Worm (Caenorhabditis elegans) whole organism, L3 larva: ENCODE data around the gene twk-28.

Experiments used
- R02D3.7 ChIP-seq: fragments of 150-350 bp; optimal IDR thresholded peaks from 2 replicates; lab custom pipeline; 2014; ENCODE audit warnings: missing biosample characterization, missing genetic modification characterization
- ZK546.5 ChIP-seq: sonication (generic microtip); optimal IDR thresholded peaks from 2 replicates; lab custom pipeline; 2017; ENCODE audit warnings: missing biosample characterization, missing genetic modification characterization
- aly-2 ChIP-seq: fragments of 150-350 bp; optimal IDR thresholded peaks from 2 replicates; lab custom pipeline; 2014; ENCODE audit warnings: missing biosample characterization, missing genetic modification characterization
- ama-1 ChIP-seq: fragments of 150-350 bp; optimal IDR thresholded peaks from 2 replicates; lab custom pipeline; 2018
- ceh-16 ChIP-seq: sonication (generic microtip); optimal IDR thresholded peaks from 2 replicates; lab custom pipeline; 2017; ENCODE audit warnings: missing biosample characterization, missing genetic modification characterization
- ceh-28 ChIP-seq: fragments of 150-350 bp; optimal IDR thresholded peaks from 2 replicates; lab custom pipeline; 2014; ENCODE audit warnings: missing biosample characterization, missing genetic modification reagents, missing genetic modification characterization
- ceh-9 ChIP-seq: sonication (generic microtip); optimal IDR thresholded peaks from 2 replicates; lab custom pipeline; 2018; ENCODE audit warnings: missing biosample characterization, missing genetic modification characterization
- egl-5 ChIP-seq: fragments of 150-350 bp; optimal IDR thresholded peaks from 2 replicates; lab custom pipeline; 2017; ENCODE audit warnings: missing biosample characterization, missing genetic modification reagents, missing genetic modification characterization, inconsistent platforms
- elt-1 ChIP-seq: fragments of 150-350 bp; optimal IDR thresholded peaks from 2 replicates; lab custom pipeline; 2014; ENCODE audit warnings: missing biosample characterization, missing genetic modification characterization
- elt-2 ChIP-seq: sonication (generic microtip); optimal IDR thresholded peaks from 2 replicates; lab custom pipeline; 2016; ENCODE audit warnings: missing genetic modification reagents, mild to moderate bottlenecking, missing genetic modification characterization, missing compliant biosample characterization
- elt-3 ChIP-seq, 3 experiments: fragments of 150-350 bp in 1 of 3; sonication (generic microtip) in 2 of 3; optimal IDR thresholded peaks; 2 replicates in 2 of 3; 4 replicates in 1 of 3; lab custom pipeline; 2014 to 2017; ENCODE audit warnings: missing biosample characterization in 3 of 3, missing genetic modification characterization in 3 of 3
- fkh-10 ChIP-seq: sonication (generic microtip); optimal IDR thresholded peaks from 2 replicates; lab custom pipeline; 2017; ENCODE audit warnings: missing biosample characterization, missing genetic modification reagents, missing genetic modification characterization
- fos-1 ChIP-seq: fragments of 150-350 bp; optimal IDR thresholded peaks from 2 replicates; lab custom pipeline; 2014; ENCODE audit warnings: missing biosample characterization, missing genetic modification characterization
- jun-1 ChIP-seq: fragments of 150-350 bp; optimal IDR thresholded peaks from 2 replicates; lab custom pipeline; 2014; ENCODE audit warnings: missing biosample characterization, missing genetic modification reagents, missing genetic modification characterization
- lsy-12 ChIP-seq: sonication (generic microtip); optimal IDR thresholded peaks from 2 replicates; lab custom pipeline; 2016; ENCODE audit warnings: mild to moderate bottlenecking, missing genetic modification characterization, missing compliant biosample characterization
- nfya-1 ChIP-seq: sonication (generic microtip); optimal IDR thresholded peaks from 2 replicates; lab custom pipeline; 2017; ENCODE audit warnings: missing genetic modification characterization, mild to moderate bottlenecking, missing compliant biosample characterization, antibody characterized with exemption, moderate library complexity; ENCODE audit not compliant: insufficient read depth
- nhr-11 ChIP-seq: fragments of 150-350 bp; optimal IDR thresholded peaks from 2 replicates; lab custom pipeline; 2014; ENCODE audit warnings: missing biosample characterization, missing genetic modification characterization
- nhr-12 ChIP-seq: fragments of 150-350 bp; optimal IDR thresholded peaks from 2 replicates; lab custom pipeline; 2014; ENCODE audit warnings: missing biosample characterization, missing genetic modification characterization
- nhr-23 ChIP-seq: fragments of 150-350 bp; optimal IDR thresholded peaks from 2 replicates; lab custom pipeline; 2014; ENCODE audit warnings: missing biosample characterization, missing genetic modification reagents, missing genetic modification characterization
- nhr-25 ChIP-seq: sonication (generic microtip); optimal IDR thresholded peaks from 2 replicates; lab custom pipeline; 2017; ENCODE audit warnings: missing biosample characterization, missing genetic modification characterization
- nhr-43 ChIP-seq: sonication (generic microtip); optimal IDR thresholded peaks from 2 replicates; lab custom pipeline; 2016; ENCODE audit warnings: mild to moderate bottlenecking, missing genetic modification characterization, missing compliant biosample characterization; ENCODE audit not compliant: poor library complexity, severe bottlenecking
- nhr-77 ChIP-seq: fragments of 150-350 bp; optimal IDR thresholded peaks from 2 replicates; lab custom pipeline; 2014; ENCODE audit warnings: missing biosample characterization, missing genetic modification characterization
- pha-4 ChIP-seq: fragments of 150-350 bp; optimal IDR thresholded peaks from 2 replicates; lab custom pipeline; 2014; ENCODE audit warnings: missing biosample characterization, missing genetic modification reagents, missing genetic modification characterization
- pqm-1 ChIP-seq: fragments of 150-350 bp; optimal IDR thresholded peaks from 2 replicates; lab custom pipeline; 2017; ENCODE audit warnings: missing biosample characterization, missing genetic modification characterization, inconsistent platforms
- skn-1 ChIP-seq: fragments of 150-350 bp; optimal IDR thresholded peaks from 2 replicates; lab custom pipeline; 2014; ENCODE audit warnings: missing biosample characterization, missing genetic modification characterization
- snpc-4 ChIP-seq: fragments of 150-350 bp; optimal IDR thresholded peaks from 2 replicates; lab custom pipeline; 2014; ENCODE audit warnings: missing biosample characterization, missing genetic modification characterization
- tbx-2 ChIP-seq: sonication (generic microtip); optimal IDR thresholded peaks from 2 replicates; lab custom pipeline; 2016; ENCODE audit warnings: mild to moderate bottlenecking, missing genetic modification characterization, missing compliant biosample characterization
- unc-39 ChIP-seq: sonication (generic microtip); optimal IDR thresholded peaks from 4 replicates; lab custom pipeline; 2017; ENCODE audit warnings: missing biosample characterization, missing genetic modification characterization
- zag-1 ChIP-seq: fragments of 150-350 bp; optimal IDR thresholded peaks from 2 replicates; lab custom pipeline; 2014; ENCODE audit warnings: missing biosample characterization, missing genetic modification characterization
- ztf-11 ChIP-seq: fragments of 150-350 bp; optimal IDR thresholded peaks from 2 replicates; lab custom pipeline; 2014; ENCODE audit warnings: missing biosample characterization, missing genetic modification characterization

Gene twk-28

ce11 chrX:4248417-4248816 is 30.7 kb downstream of the twk-28 start:
- peak; percentile 48 for TF ChIP-seq pqm-1 (tag; lab: Kevin White, UChicago)
- TF ChIP-seq fkh-10, result no peak
- no peak for TF ChIP-seq R02D3.7 (tag; lab: Kevin White, UChicago)
- TF ChIP-seq nhr-23 (tag; lab: Kevin White, UChicago), result no peak
- TF ChIP-seq pha-4 (tag; lab: Kevin White, UChicago), result peak; percentile 90
- no peak for TF ChIP-seq tbx-2
- peak; percentile 57 for TF ChIP-seq elt-2
- TF ChIP-seq nhr-12 (tag; lab: Kevin White, UChicago), result no peak
- no peak for TF ChIP-seq unc-39 (tag; lab: Kevin White, UChicago)
- no peak for TF ChIP-seq nhr-11 (tag; lab: Kevin White, UChicago)
- no peak for TF ChIP-seq ZK546.5
- TF ChIP-seq skn-1 (tag; lab: Kevin White, UChicago), result no peak
- no peak for TF ChIP-seq elt-3 (tag; optimal IDR thresholded peaks at IDR 0.05; lab: Kevin White, UChicago)
- TF ChIP-seq lsy-12 (tag; lab: Kevin White, UChicago), result no peak
- no peak for TF ChIP-seq nhr-77

DNA sequence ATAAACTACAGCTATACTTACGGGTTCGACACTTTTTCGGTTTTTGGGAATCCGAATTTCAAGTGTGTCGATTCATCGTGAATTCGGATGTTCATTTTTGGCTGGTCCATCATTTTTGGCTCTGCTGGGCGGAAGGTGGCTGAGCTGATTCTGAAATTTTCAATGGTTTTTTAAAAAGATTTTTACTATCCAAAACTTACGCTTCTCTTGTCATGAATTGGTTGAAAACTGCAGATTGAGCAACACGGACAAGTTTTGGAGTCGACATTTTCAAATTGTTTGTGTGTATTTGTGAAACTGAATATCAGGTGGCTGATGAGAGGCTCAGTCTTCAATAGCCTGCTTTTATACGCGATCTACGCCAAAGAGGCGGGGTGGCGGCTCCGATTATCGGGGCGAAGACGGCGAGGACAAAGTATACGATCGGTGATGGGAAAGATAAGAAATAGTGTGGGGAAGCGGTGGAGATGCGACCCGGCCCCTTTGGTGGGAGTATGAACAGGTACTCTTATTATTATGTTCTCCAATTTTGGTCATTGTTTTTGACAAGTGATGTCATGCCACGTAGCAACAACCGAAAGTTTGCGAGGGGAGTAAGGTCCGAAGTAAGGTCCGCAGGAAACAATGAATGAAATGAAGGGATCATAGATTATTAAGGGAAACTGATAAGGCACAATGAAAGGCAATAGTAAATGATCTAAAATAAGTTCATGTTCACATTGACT is 32.1 kb downstream of the twk-28 start, which contains the start of gene F48D6.4:
Gene F48D6.4, minus strand, starts transcription at position 346 of the 725 bp plus-strand sequence.
- TF ChIP-seq nhr-23 (tag; lab: Kevin White, UChicago) (no peak), nhr-12 (tag; lab: Kevin White, UChicago) (no peak), fkh-10 (no peak), elt-2 (peak; percentile 83), ceh-28 (tag; lab: Kevin White, UChicago) (no peak), egl-5 (tag; lab: Kevin White, UChicago) (no peak), aly-2 (tag; lab: Kevin White, UChicago) (no peak), ama-1 (lab: Kevin White, UChicago) (peak; percentile 81), ceh-16 (tag; lab: Kevin White, UChicago) (no peak)

DNA sequence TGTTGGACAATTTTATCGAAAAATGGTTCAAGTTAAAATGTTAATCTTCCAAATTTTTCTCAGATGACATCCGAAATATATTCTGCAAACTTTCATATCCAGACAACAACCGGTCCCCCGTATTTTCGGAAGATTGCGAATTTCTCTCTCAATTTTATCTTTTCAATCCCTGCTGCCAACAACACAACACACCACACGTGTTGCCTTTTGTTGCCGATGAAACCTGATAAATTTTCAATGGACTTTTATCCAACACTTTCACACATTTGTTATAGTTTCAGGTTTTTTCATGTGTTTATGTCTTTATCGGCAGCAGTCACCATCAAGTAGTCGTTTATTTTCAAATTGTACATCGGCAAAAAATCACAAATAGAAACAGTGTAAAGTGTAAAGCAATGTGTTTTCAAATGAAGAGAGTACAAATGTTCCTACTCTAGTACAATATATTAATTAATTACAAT is 32.9 kb downstream of the twk-28 start:
- TF ChIP-seq ceh-9 (no peak), pha-4 (tag; lab: Kevin White, UChicago) (peak; percentile 17), elt-2 (peak; percentile 53), elt-3 (tag; optimal IDR thresholded peaks at IDR 0.05; lab: Kevin White, UChicago) (no peak), ama-1 (lab: Kevin White, UChicago) (peak; percentile 95), lsy-12 (tag; lab: Kevin White, UChicago) (peak; percentile 2), nhr-25 (tag; lab: Kevin White, UChicago) (peak; percentile 43), nfya-1 (tag; lab: Kevin White, UChicago) (peak; percentile 38), aly-2 (tag; lab: Kevin White, UChicago) (no peak), nhr-43 (peak; percentile 68), unc-39 (tag; lab: Kevin White, UChicago) (no peak), pqm-1 (tag; lab: Kevin White, UChicago) (peak; percentile 71)

ce11 chrX:4245124-4245523 is 34.0 kb downstream of the twk-28 start:
- TF ChIP-seq zag-1 (tag; lab: Kevin White, UChicago) (no peak), pha-4 (tag; lab: Kevin White, UChicago) (peak; percentile 42), fos-1 (no peak), elt-2 (peak; percentile 89), ztf-11 (tag; lab: Kevin White, UChicago) (no peak), tbx-2 (no peak), pqm-1 (tag; lab: Kevin White, UChicago) (peak; percentile 91), snpc-4 (tag; lab: Kevin White, UChicago) (no peak), ZK546.5 (no peak), elt-1 (tag; lab: Kevin White, UChicago) (peak; percentile 28), jun-1 (tag; lab: Kevin White, UChicago) (no peak)

- TF ChIP-seq pha-4 (tag; lab: Kevin White, UChicago), result peak; percentile 9
- TF ChIP-seq nhr-43, result peak; percentile 38
- peak; percentile 42 for TF ChIP-seq elt-2
- peak; percentile 37 for TF ChIP-seq pqm-1 (tag; lab: Kevin White, UChicago)
- peak; percentile 58 for TF ChIP-seq jun-1 (tag; lab: Kevin White, UChicago)
- no peak for TF ChIP-seq aly-2 (tag; lab: Kevin White, UChicago)
These were observed 34.5 kb downstream of the twk-28 start for ce11 chrX:4244489-4245123.
